Worm (Caenorhabditis elegans) whole organism, L4/young adult: Measurements from ENCODE around the gene H10E21.1.

Experiments used
- W03F9.2 ChIP-seq: fragments of 150-350 bp; optimal IDR thresholded peaks from 2 replicates; lab custom pipeline; 2014; ENCODE audit warnings: missing biosample characterization, missing genetic modification characterization
- dao-5 ChIP-seq: sonication (generic microtip); optimal IDR thresholded peaks from 2 replicates; lab custom pipeline; 2016; ENCODE audit warnings: missing genotype, missing genetic modification characterization, moderate library complexity, missing compliant biosample characterization
- him-1 ChIP-seq: sonication (generic microtip); optimal IDR thresholded peaks from 2 replicates; lab custom pipeline; 2016; ENCODE audit warnings: missing genotype, missing genetic modification reagents, missing genetic modification characterization, missing compliant biosample characterization

The H10E21.1 gene

DNA sequence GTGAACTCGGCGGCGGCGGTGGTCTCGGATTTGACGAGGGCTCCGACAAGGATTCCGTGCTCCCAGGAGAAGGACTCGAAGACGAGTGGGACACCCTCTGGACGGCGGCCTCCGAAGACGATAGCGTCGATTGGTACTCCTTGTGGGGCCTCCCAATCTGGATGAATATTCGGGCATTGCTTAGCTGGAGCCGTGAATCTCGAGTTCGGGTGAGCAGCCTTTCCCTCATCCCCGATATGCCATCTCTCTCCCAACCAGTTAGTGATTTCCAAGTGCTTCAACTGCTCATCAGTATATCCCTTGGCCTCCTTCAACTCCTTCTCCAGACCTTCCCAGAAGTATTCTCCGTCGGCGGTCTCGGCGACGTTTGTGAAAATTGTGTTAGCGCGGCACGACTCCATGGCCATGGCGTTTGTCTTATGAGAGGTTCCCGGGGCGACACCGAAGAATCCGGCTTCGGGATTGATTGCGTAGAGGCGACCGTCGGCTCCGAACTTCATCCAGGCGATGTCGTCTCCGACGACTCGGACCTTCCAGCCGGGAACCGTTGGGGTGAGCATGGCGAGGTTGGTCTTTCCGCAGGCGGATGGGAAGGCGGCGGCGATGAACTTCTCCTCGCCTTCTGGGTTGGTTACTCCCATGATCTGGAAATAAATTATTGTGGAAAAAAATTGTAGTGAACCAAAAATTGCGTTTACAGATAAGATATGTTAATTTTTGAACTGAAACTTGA, 48.2 kb downstream of the H10E21.1 start:
- no peak for TF ChIP-seq him-1 (tag; lab: Kevin White, UChicago)
- TF ChIP-seq W03F9.2 (tag; lab: Kevin White, UChicago), result no peak
- TF ChIP-seq dao-5 (tag; lab: Kevin White, UChicago), result no peak

DNA sequence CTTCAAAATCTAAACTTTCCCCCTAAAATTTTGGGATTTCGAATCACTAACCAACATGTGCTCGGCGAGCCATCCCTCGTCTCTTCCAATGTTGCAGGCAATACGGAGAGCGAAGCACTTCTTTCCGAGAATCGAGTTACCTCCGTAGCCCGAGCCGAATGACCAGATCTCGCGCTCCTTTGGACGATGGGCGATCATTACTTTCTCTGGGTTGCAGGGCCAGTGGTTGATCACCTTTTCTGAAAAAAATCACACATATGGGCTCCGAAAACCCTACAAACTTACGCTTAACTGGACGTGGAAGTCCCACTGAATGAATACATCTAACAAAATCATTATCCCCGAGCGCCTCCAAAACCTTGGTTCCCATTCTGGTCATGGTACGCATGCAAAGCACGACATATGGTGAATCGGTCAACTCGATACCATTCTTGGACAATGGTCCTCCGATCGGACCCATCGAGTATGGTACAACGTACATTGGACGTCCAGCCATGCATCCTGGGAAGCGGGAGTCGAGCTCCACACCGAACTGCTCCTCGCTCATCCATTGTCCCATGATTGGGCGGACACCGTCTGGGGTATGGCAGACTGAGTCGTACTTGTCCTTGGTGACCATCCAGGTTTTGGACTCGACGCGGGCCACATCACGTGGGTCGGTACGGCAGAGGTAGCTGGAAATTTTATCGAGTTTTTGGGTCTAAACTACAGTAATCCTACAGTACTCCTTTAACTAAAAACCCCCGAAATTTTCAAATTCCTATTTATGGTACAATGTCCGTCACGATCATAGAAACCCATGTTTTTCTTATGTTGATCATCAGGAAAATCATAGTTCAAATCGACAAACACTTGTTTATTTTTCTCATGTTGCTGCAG, 49.4 kb downstream of the H10E21.1 start:
- TF ChIP-seq W03F9.2 (tag; lab: Kevin White, UChicago), result no peak

DNA sequence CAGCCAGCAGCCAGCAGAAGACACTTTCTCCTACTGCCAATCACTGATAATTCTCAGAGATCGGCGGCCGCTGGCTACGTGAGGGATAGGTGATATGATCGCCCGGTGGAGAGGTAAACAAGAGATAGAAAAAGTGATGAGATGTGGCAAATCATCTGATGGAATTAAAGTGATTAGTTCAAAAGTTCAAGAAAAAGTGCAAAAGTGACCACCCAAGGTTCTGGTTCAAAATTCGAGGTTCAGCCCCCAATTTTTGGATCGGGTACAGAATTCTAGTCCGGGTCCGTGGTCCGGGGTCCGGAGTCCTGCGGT, 50.0 kb downstream of the H10E21.1 start:
- TF ChIP-seq him-1 (tag; lab: Kevin White, UChicago), result no peak
- TF ChIP-seq dao-5 (tag; lab: Kevin White, UChicago), result no peak
- TF ChIP-seq W03F9.2 (tag; lab: Kevin White, UChicago), result no peak

DNA sequence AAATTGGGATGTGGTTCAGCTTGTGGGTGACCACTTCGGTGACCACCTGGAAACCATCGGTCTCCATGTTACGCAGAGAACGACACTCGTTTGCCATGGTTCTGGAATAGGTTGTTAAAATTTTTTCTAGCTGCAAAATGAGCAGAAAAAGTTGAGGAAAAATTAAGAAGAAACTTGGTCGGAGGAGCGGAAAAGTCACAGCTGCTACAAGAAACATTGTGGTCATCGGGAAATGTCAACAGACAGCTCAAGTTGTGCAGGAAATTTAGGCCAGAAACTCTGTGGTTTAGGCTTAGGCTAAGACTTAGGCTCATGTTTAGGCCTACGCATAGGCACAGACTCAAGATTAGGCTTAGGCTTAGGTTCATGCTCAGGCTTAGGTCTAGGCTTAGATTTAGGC, 50.6 kb downstream of the H10E21.1 start, which contains the start of gene pck-1:
Gene pck-1 (minus strand): TSS at position 101 of the 400 bp plus-strand sequence.
- TF ChIP-seq him-1 (tag; lab: Kevin White, UChicago), result no peak
- no peak for TF ChIP-seq W03F9.2 (tag; lab: Kevin White, UChicago)
- TF ChIP-seq dao-5 (tag; lab: Kevin White, UChicago), result no peak
